Worm (Caenorhabditis elegans): ENCODE results near the gene D1025.1.
A peak's percentile ranks its signal among the peaks of the same experiment; 100 is the strongest.

The D1025.1 gene

DNA sequence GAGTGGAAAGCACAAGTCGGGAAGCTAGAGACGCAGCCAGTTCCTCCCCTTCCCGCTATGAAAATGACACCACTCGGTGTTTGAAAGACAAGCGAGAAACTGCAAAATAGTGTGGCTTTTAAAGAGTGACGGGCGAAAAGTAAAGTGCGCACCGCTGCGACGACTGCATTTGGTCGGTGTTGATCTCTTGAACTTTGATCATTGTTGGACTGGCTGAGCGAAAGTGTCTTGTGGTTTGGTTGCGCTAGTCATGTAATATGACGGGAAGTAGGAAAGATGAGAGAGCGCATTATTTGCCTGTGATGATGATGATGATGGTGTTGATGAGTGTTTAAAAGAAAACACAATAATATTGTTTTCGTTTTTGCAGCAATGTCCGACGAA, 39.7 kb downstream of the D1025.1 start (continued):
- TF ChIP-seq unc-39 (tag; optimal IDR thresholded peaks at IDR 0.05) (no peak), nhr-77 (tag; optimal IDR thresholded peaks at IDR 0.05) (peak; percentile 24), peb-1 (tag; optimal IDR thresholded peaks at IDR 0.05) (no peak), gmeb-1 (tag; optimal IDR thresholded peaks at IDR 0.05) (peak; percentile 60), mbf-1 (tag; optimal IDR thresholded peaks at IDR 0.05) (no peak), C34F6.9 (tag; optimal IDR thresholded peaks at IDR 0.05) (peak; percentile 68), ztf-4 (tag; optimal IDR thresholded peaks at IDR 0.05) (peak; percentile 88)

DNA sequence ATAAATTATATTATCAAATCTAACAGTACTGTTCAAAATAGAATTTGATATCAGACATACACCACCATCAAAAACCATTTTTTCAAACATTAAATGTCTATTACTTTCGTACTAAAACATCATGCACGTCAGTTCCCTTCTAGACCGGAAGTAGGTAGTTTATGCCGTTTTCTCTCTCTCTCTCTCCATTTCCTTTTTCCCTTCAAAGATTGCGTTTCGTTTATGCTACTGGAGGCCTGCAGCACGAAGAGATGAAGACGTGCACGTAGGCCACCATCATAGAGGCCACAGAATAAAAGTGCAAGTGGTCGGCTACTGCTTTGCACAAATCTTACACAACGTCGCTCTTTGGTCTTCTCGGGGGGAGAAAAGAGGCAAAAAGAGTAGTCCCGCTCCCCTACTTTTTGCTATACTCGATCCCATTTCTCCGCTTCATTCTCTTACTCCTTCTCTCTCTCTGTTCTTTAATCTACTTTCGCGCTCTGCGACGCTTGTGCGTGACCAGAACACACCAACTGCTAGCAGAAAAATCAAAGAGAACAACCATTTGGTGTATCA, 40.9 kb downstream of the D1025.1 start:
- TF ChIP-seq nhr-6 (tag; optimal IDR thresholded peaks at IDR 0.05): peak; percentile 58
- peak; percentile 60 for TF ChIP-seq mab-5 (tag; optimal IDR thresholded peaks at IDR 0.05)
- TF ChIP-seq nhr-237 (tag; optimal IDR thresholded peaks at IDR 0.05): no peak
- TF ChIP-seq gmeb-1 (tag; optimal IDR thresholded peaks at IDR 0.05): no peak
- no peak for TF ChIP-seq ama-1 (optimal IDR thresholded peaks at IDR 0.05)
- peak; percentile 45 for TF ChIP-seq ztf-4 (tag; optimal IDR thresholded peaks at IDR 0.05)
- no peak for TF ChIP-seq dmd-4 (tag; optimal IDR thresholded peaks at IDR 0.05)
- peak; percentile 74 for TF ChIP-seq egl-27 (tag; optimal IDR thresholded peaks at IDR 0.05)
- no peak for TF ChIP-seq nhr-23 (tag; optimal IDR thresholded peaks at IDR 0.05)
- TF ChIP-seq nhr-21 (tag; optimal IDR thresholded peaks at IDR 0.05): peak; percentile 60
- no peak for TF ChIP-seq peb-1 (tag; optimal IDR thresholded peaks at IDR 0.05)
- no peak for TF ChIP-seq snpc-4 (tag; optimal IDR thresholded peaks at IDR 0.05)
- TF ChIP-seq sma-3 (GFP tag; optimal IDR thresholded peaks at IDR 0.05): peak; percentile 50
- no peak for TF ChIP-seq nhr-12 (tag; optimal IDR thresholded peaks at IDR 0.05)
- no peak for TF ChIP-seq ceh-82 (tag; optimal IDR thresholded peaks at IDR 0.05)
- TF ChIP-seq ztf-1 (GFP tag; conservative IDR thresholded peaks at IDR 0.05): no peak
- peak; percentile 46 for TF ChIP-seq fos-1 (tag; optimal IDR thresholded peaks at IDR 0.05)
- peak; percentile 97 for TF ChIP-seq sma-9 (GFP tag; optimal IDR thresholded peaks at IDR 0.05)
- TF ChIP-seq sma-9 (tag; optimal IDR thresholded peaks at IDR 0.05): no peak
- no peak for TF ChIP-seq alr-1 (tag; optimal IDR thresholded peaks at IDR 0.05)
- peak; percentile 73 for TF ChIP-seq sem-4 (tag; optimal IDR thresholded peaks at IDR 0.05)
- peak; percentile 67 for TF ChIP-seq unc-55 (GFP tag; optimal IDR thresholded peaks at IDR 0.05)
- no peak for TF ChIP-seq elt-3 (tag; optimal IDR thresholded peaks at IDR 0.05)
- peak; percentile 79 for TF ChIP-seq nhr-129 (tag; optimal IDR thresholded peaks at IDR 0.05)
- no peak for TF ChIP-seq nhr-10 (tag; optimal IDR thresholded peaks at IDR 0.05)
- no peak for TF ChIP-seq ZK546.5 (tag; optimal IDR thresholded peaks at IDR 0.05)
- TF ChIP-seq R02D3.7 (tag; optimal IDR thresholded peaks at IDR 0.05): no peak
- peak; percentile 75 for TF ChIP-seq Y55F3AM.14 (GFP tag; optimal IDR thresholded peaks at IDR 0.05)
- TF ChIP-seq nhr-25 (tag; optimal IDR thresholded peaks at IDR 0.05): peak; percentile 24
- TF ChIP-seq F13H6.1 (tag; optimal IDR thresholded peaks at IDR 0.05): peak; percentile 87
- no peak for TF ChIP-seq nhr-11 (tag; optimal IDR thresholded peaks at IDR 0.05)
- TF ChIP-seq lin-39 (tag; optimal IDR thresholded peaks at IDR 0.05): no peak
- TF ChIP-seq blmp-1 (tag; optimal IDR thresholded peaks at IDR 0.05; ENCODE audit: insufficient read depth): peak; percentile 92
- no peak for TF ChIP-seq aly-2 (tag; optimal IDR thresholded peaks at IDR 0.05)
- peak; percentile 51 for TF ChIP-seq C34F6.9 (tag; optimal IDR thresholded peaks at IDR 0.05)
- no peak for TF ChIP-seq mbf-1 (tag; optimal IDR thresholded peaks at IDR 0.05)
- peak; percentile 87 for TF ChIP-seq zag-1 (tag; optimal IDR thresholded peaks at IDR 0.05)
- no peak for TF ChIP-seq nhr-77 (tag; optimal IDR thresholded peaks at IDR 0.05)
- TF ChIP-seq ceh-16 (tag; optimal IDR thresholded peaks at IDR 0.05): peak; percentile 12
- TF ChIP-seq lin-11 (tag; optimal IDR thresholded peaks at IDR 0.05): peak; percentile 30
- no peak for TF ChIP-seq unc-39 (tag; optimal IDR thresholded peaks at IDR 0.05)
- TF ChIP-seq crh-2 (tag; optimal IDR thresholded peaks at IDR 0.05): peak; percentile 77
- no peak for TF ChIP-seq ztf-11 (tag; optimal IDR thresholded peaks at IDR 0.05)
- no peak for TF ChIP-seq elt-1 (tag; optimal IDR thresholded peaks at IDR 0.05)
- peak; percentile 47 for TF ChIP-seq lin-13 (GFP tag; optimal IDR thresholded peaks at IDR 0.05)
- TF ChIP-seq unc-62 (GFP tag; optimal IDR thresholded peaks at IDR 0.05): no peak
- TF ChIP-seq mdl-1 (tag; optimal IDR thresholded peaks at IDR 0.05): peak; percentile 69 to 82
- no peak for TF ChIP-seq skn-1 (tag; optimal IDR thresholded peaks at IDR 0.05)
- peak in 1 of 2 experiments; percentile 62 for TF ChIP-seq lsy-2 (tag; optimal IDR thresholded peaks at IDR 0.05)

All from whole organism, L2 larva.